Worm (Caenorhabditis elegans) whole organism, young adult: ENCODE measurements around the gene ints-5.

Source experiments
- B0019.2 ChIP-seq: fragments of 200-800 bp; sonication (Bioruptor generic); conservative IDR thresholded peaks from 2 replicates; pipeline ENCODE4 v1.3.6; 2022; ENCODE audit warnings: missing genetic modification reagents, missing genetic modification characterization, missing compliant biosample characterization
- B0035.1 ChIP-seq: sonication (generic microtip); optimal IDR thresholded peaks from 2 replicates; lab custom pipeline; 2016; ENCODE audit warnings: missing genetic modification characterization, mild to moderate bottlenecking, missing compliant biosample characterization, missing genotype, missing genetic modification reagents
- B0261.1 ChIP-seq: sonication (generic microtip); optimal IDR thresholded peaks from 2 replicates; lab custom pipeline; 2016; ENCODE audit warnings: mild to moderate bottlenecking, missing genetic modification characterization, moderate library complexity, missing compliant biosample characterization
- C17E4.6 ChIP-seq: fragments of 200-800 bp; sonication (Bioruptor generic); IDR thresholded peaks from 2 replicates; pipeline ENCODE4 v1.3.6; 2022; ENCODE audit warnings: missing genetic modification reagents, missing genetic modification characterization, missing compliant biosample characterization
- F33H1.4 ChIP-seq: fragments of 200-800 bp; sonication (Bioruptor generic); IDR thresholded peaks from 2 replicates; pipeline ENCODE4 v1.3.6; 2022; ENCODE audit warnings: missing genetic modification reagents, missing genetic modification characterization, missing compliant biosample characterization
- F49E8.2 ChIP-seq: sonication (generic microtip); optimal IDR thresholded peaks from 3 replicates; lab custom pipeline; 2017; ENCODE audit warnings: missing genetic modification characterization, mild to moderate bottlenecking, missing compliant biosample characterization, antibody characterized with exemption, moderate library complexity; ENCODE audit not compliant: insufficient read depth
- F57A8.1 ChIP-seq: fragments of 200-800 bp; sonication (Bioruptor generic); optimal IDR thresholded peaks from 2 replicates; lab custom pipeline; 2018; ENCODE audit warnings: mild to moderate bottlenecking, missing genetic modification characterization, moderate library complexity, missing compliant biosample characterization
- F57C9.4 ChIP-seq: sonication (generic microtip); optimal IDR thresholded peaks from 2 replicates; lab custom pipeline; 2017; ENCODE audit warnings: mild to moderate bottlenecking, missing genetic modification characterization, missing compliant biosample characterization
- T07F8.4 ChIP-seq: sonication (generic microtip); optimal IDR thresholded peaks from 2 replicates; lab custom pipeline; 2016; ENCODE audit warnings: mild to moderate bottlenecking, missing genetic modification characterization, moderate library complexity, missing compliant biosample characterization
- T26A5.8 ChIP-seq: sonication (generic microtip); optimal IDR thresholded peaks from 2 replicates; lab custom pipeline; 2016; ENCODE audit warnings: missing genetic modification characterization, missing compliant biosample characterization
- Y67H2A.10 ChIP-seq: fragments of 200-800 bp; sonication (Bioruptor generic); conservative IDR thresholded peaks from 2 replicates; pipeline ENCODE4 v1.3.6; 2022; ENCODE audit warnings: missing genetic modification reagents, missing genetic modification characterization, missing compliant biosample characterization
- aptf-2 ChIP-seq: fragments of 200-800 bp; sonication (Bioruptor generic); conservative IDR thresholded peaks from 2 replicates; pipeline ENCODE4 v1.3.6; 2022; ENCODE audit warnings: missing genetic modification reagents, missing genetic modification characterization, missing compliant biosample characterization
- attf-5 ChIP-seq: fragments of 200-800 bp; sonication (Bioruptor generic); optimal IDR thresholded peaks from 2 replicates; lab custom pipeline; 2018; ENCODE audit warnings: mild to moderate bottlenecking, missing genetic modification characterization, missing compliant biosample characterization
- attf-6 ChIP-seq: fragments of 200-800 bp; sonication (Bioruptor generic); IDR thresholded peaks from 2 replicates; pipeline ENCODE4 v1.3.6; 2022; ENCODE audit warnings: missing genetic modification reagents, missing genetic modification characterization, missing compliant biosample characterization
- ccch-3 ChIP-seq: fragments of 200-800 bp; sonication (Bioruptor generic); optimal IDR thresholded peaks from 2 replicates; lab custom pipeline; 2018; ENCODE audit warnings: mild to moderate bottlenecking, missing genetic modification characterization, missing compliant biosample characterization
- cebp-2 ChIP-seq: fragments of 200-800 bp; sonication (Bioruptor generic); IDR thresholded peaks from 2 replicates; pipeline ENCODE4 v1.3.6; 2022; ENCODE audit warnings: missing genetic modification characterization, missing compliant biosample characterization
- ceh-58 ChIP-seq: fragments of 200-800 bp; sonication (Bioruptor generic); IDR thresholded peaks from 2 replicates; pipeline ENCODE4 v1.3.6; 2022; ENCODE audit warnings: missing genetic modification characterization, missing compliant biosample characterization
- hmg-1.2 ChIP-seq: fragments of 200-800 bp; sonication (Bioruptor generic); IDR thresholded peaks from 2 replicates; pipeline ENCODE4 v1.3.6; 2022; ENCODE audit warnings: missing genetic modification reagents, missing genetic modification characterization, missing compliant biosample characterization
- madf-6 ChIP-seq: fragments of 200-800 bp; sonication (Bioruptor generic); IDR thresholded peaks from 2 replicates; pipeline ENCODE4 v1.3.6; 2022; ENCODE audit warnings: missing genetic modification reagents, missing genetic modification characterization, missing compliant biosample characterization
- madf-8 ChIP-seq: fragments of 200-800 bp; sonication (Bioruptor generic); conservative IDR thresholded peaks from 2 replicates; pipeline ENCODE4 v1.3.6; 2022; ENCODE audit warnings: missing genetic modification reagents, missing genetic modification characterization, missing compliant biosample characterization
- mxl-1 ChIP-seq: sonication (generic microtip); optimal IDR thresholded peaks from 2 replicates; lab custom pipeline; 2016; ENCODE audit warnings: missing genetic modification characterization, missing compliant biosample characterization
- nfyb-1 ChIP-seq: fragments of 200-800 bp; sonication (Bioruptor generic); IDR thresholded peaks from 2 replicates; pipeline ENCODE4 v1.3.6; 2022; ENCODE audit warnings: missing genetic modification reagents, missing genetic modification characterization, missing compliant biosample characterization
- nhr-80 ChIP-seq: sonication (generic microtip); optimal IDR thresholded peaks from 2 replicates; lab custom pipeline; 2016; ENCODE audit warnings: missing genetic modification characterization, missing compliant biosample characterization
- rcor-1 ChIP-seq: fragments of 200-800 bp; sonication (Bioruptor generic); IDR thresholded peaks from 2 replicates; pipeline ENCODE4 v1.3.6; 2022; ENCODE audit warnings: missing genetic modification reagents, missing genetic modification characterization, missing compliant biosample characterization
- rec-8 ChIP-seq, 2 experiments: sonication (generic microtip); optimal IDR thresholded peaks; 2 replicates each; lab custom pipeline; 2016; ENCODE audit warnings: mild to moderate bottlenecking in 2 of 2, missing genetic modification characterization in 2 of 2, missing genetic modification reagents in 2 of 2, missing genotype in 2 of 2, missing biosample characterization in 1 of 2, missing compliant biosample characterization in 1 of 2, moderate library complexity in 1 of 2
- rpc-1 ChIP-seq, 2 experiments: fragments of 150-350 bp in 1 of 2; sonication (generic microtip) in 1 of 2; optimal IDR thresholded peaks; 2 replicates each; lab custom pipeline; 2014 to 2018; ENCODE audit warnings: missing biosample characterization in 1 of 2, missing genetic modification characterization in 1 of 2, missing genetic modification reagents in 1 of 2, missing genotype in 1 of 2
- sdz-38 ChIP-seq: sonication (generic microtip); optimal IDR thresholded peaks from 2 replicates; lab custom pipeline; 2016; ENCODE audit warnings: missing genotype, missing genetic modification characterization, missing compliant biosample characterization
- snpc-1.1 ChIP-seq: sonication (generic microtip); optimal IDR thresholded peaks from 2 replicates; lab custom pipeline; 2017; ENCODE audit warnings: missing genetic modification characterization, mild to moderate bottlenecking, missing compliant biosample characterization, antibody characterized with exemption, moderate library complexity, missing genotype, missing genetic modification reagents; ENCODE audit not compliant: insufficient read depth
- somi-1 ChIP-seq: fragments of 200-800 bp; sonication (Bioruptor generic); optimal IDR thresholded peaks from 2 replicates; lab custom pipeline; 2018; ENCODE audit warnings: mild to moderate bottlenecking, missing genetic modification characterization, missing compliant biosample characterization
- xnd-1 ChIP-seq: sonication (generic microtip); optimal IDR thresholded peaks from 2 replicates; lab custom pipeline; 2016; ENCODE audit warnings: missing genotype, missing genetic modification reagents, missing genetic modification characterization, missing compliant biosample characterization
- zfh-2 ChIP-seq: fragments of 200-800 bp; sonication (Bioruptor generic); conservative IDR thresholded peaks from 2 replicates; pipeline ENCODE4 v1.3.6; 2022; ENCODE audit warnings: missing genetic modification reagents, missing genetic modification characterization, missing compliant biosample characterization

The ints-5 gene

DNA sequence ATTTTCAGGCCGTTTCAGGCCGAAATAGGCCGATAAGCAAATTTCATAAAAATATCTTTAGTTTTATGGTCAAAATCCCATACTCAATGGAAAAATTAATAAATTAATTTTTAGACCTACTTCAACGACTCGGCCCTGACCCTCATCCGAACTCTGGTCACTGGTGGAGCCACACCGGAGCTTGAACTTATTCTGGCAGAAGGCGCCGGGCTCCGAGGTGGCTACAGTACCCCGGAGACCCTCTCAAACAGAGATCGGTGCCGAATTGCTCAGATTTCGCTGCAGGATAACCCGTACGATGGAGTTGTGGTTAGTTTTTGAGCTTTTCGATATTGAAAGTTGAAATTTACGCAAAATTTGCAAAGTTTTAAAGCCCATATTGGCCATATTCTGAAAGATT, 27.0 kb upstream of the ints-5 start:
- TF ChIP-seq zfh-2 (GFP tag; lab: Robert Waterston, UW) (peak; percentile 54), F57C9.4 (tag; lab: Kevin White, UChicago) (no peak)
- TF ChIP-seq, all 124 proteins: peak for 1

DNA sequence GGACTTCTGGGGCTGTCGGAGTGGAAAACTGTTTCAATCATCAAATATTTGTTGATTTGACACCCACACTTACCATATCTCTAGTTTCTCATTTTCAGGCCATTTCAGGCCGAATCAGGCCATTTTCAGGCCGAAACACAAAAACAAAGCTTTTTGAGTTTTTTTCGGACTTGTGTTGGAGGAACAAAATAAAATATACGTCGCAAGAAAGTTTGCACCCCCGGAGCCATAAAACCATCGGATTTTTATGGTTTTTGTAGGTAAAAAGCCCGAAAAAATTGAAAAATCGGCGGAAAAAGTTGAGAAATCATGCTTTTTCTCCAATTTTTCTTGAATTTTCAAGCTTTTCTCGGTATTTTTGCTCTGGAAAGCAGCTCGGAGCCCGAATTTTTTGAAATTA, 25.2 kb upstream of the ints-5 start, which contains the start of gene Y51A2D.1:
Y51A2D.1 (plus strand) TSS at position 301 of the 400 bp plus-strand sequence.
- TF ChIP-seq ccch-3, result no peak
- no peak for TF ChIP-seq F57C9.4 (tag; lab: Kevin White, UChicago)
- no peak for TF ChIP-seq ceh-58 (GFP tag; lab: Robert Waterston, UW)
- no peak for TF ChIP-seq Y67H2A.10
- TF ChIP-seq B0019.2 (GFP tag; lab: Robert Waterston, UW), result no peak
- no peak for TF ChIP-seq madf-8 (GFP tag; lab: Robert Waterston, UW)

DNA sequence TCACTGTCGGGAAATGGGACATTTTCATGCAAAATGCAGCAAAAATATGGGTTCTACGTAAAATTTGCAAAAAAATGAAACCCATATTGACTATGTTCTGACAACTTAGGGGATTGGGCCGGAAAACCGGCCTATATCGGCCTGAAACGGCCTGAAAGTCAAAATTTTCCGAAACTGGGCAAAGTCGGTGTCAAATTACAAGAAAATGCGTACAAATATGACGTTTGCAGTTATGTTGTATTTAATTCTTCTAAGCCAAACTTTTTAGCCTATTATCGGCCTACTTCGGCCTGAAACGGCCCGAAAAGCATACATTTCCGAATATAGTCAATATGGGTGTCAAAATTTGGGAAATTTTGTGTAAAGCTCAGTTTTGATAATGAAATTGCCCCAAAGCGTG, 21.9 kb upstream of the ints-5 start:
- no peak for TF ChIP-seq rec-8 (tag; optimal IDR thresholded peaks at IDR 0.05; lab: Kevin White, UChicago)
- TF ChIP-seq F57A8.1, result no peak
- TF ChIP-seq somi-1, result no peak
- no peak for TF ChIP-seq T07F8.4 (tag; lab: Kevin White, UChicago)
- no peak for TF ChIP-seq snpc-1.1
- no peak for TF ChIP-seq ceh-58 (GFP tag; lab: Robert Waterston, UW)
- no peak for TF ChIP-seq madf-6 (GFP tag; lab: Robert Waterston, UW)
- no peak for TF ChIP-seq rcor-1 (GFP tag; lab: Robert Waterston, UW)
- TF ChIP-seq attf-5, result no peak
- no peak for TF ChIP-seq aptf-2 (GFP tag; lab: Robert Waterston, UW)

DNA sequence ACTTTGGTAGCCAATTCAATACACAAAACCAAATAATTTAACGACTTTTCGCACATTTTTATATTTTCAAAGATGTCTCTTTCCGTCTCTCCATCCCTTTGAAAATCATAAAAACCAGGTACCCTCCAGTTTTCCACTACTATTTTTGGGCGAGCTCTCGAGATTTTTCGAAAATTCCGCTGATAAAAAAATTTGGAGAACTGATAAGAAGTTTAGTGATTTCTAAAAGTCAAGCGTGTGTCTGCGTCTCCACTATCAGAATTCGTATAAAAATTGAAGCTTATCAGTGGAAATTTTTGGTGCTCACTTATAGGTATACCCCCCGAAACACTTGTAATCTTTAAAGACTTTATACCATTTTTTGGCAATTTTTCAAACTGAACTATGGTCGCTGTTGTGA, 17.3 kb upstream of the ints-5 start, which contains the start of gene hmit-1.1:
hmit-1.1 (plus strand) TSS at position 294 of the 400 bp plus-strand sequence.
- TF ChIP-seq hmg-1.2 (GFP tag; lab: Robert Waterston, UW), result no peak
- no peak for TF ChIP-seq sdz-38 (tag; lab: Kevin White, UChicago)
- no peak for TF ChIP-seq rpc-1 (optimal IDR thresholded peaks at IDR 0.05; lab: Kevin White, UChicago)
- no peak for TF ChIP-seq rpc-1 (tag; optimal IDR thresholded peaks at IDR 0.05; lab: Kevin White, UChicago)
- TF ChIP-seq T26A5.8 (tag; lab: Kevin White, UChicago), result no peak
- TF ChIP-seq nfyb-1 (GFP tag; lab: Robert Waterston, UW), result peak; percentile 52; the same call in 1 of the 2 replicates
- TF ChIP-seq nhr-80 (tag; lab: Kevin White, UChicago), result peak; percentile 68
- TF ChIP-seq mxl-1 (tag; lab: Kevin White, UChicago), result no peak

DNA sequence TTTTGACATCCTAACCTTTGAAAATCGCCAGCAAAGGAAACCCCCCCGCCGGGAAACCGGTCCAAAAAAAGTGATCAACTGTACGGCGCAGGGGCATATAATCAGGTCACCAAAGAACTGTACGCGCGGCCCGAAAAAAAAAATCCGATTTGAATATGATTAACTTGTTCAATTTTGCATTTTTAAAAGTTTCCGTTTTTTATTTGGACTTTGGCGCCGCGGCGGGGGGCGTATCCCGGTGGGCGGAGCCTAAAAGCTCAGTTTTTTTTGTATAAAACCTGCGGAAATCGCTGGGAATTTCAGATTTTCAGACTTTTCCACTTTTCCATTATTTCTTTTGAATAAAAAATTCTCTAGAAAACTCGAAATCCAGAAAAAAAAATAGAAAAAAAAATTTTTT, 9.3 kb upstream of the ints-5 start, which contains the start of gene hmit-1.2:
hmit-1.2 (plus strand) TSS at position 301 of the 400 bp plus-strand sequence.
- TF ChIP-seq B0035.1 (tag; lab: Kevin White, UChicago) (no peak), xnd-1 (tag; lab: Kevin White, UChicago) (no peak), cebp-2 (GFP tag; lab: Robert Waterston, UW) (no peak), B0261.1 (tag; lab: Kevin White, UChicago) (no peak), attf-6 (no peak), F49E8.2 (no peak), F33H1.4 (GFP tag; lab: Robert Waterston, UW) (no peak)
- TF ChIP-seq, all 124 proteins: peak for 0

DNA sequence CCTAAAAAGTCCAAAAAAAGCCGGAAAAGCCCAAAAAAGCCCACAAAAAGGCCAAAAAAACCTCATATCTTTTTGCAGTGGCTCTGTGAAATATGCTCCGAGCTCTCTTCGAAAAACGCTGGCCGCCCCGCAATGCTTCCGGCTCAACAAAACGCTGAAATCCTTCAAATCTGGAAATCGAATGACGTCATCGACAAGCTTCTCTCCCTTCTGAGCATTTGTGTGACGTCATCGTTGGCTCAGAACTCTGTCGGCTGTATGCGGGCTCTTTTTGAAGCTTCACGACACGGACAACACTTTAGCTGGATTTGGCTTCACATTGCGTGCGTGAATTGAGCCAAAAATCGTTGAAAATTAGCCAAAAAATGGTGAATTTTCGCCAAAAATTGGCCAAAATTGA, 2.3 kb downstream of the ints-5 start:
- TF ChIP-seq C17E4.6 (GFP tag; lab: Robert Waterston, UW), result no peak
